Worm (Caenorhabditis elegans): ENCODE measurements around the gene par-4.

- TF ChIP-seq K11D2.4 (GFP tag; IDR thresholded peaks at IDR 0.05), result no peak
- TF ChIP-seq dpff-1 (tag; optimal IDR thresholded peaks at IDR 0.05), result no peak
- TF ChIP-seq ama-1 (optimal IDR thresholded peaks at IDR 0.05), result no peak
- no peak for TF ChIP-seq ama-1 (GFP tag; optimal IDR thresholded peaks at IDR 0.05)
- no peak for TF ChIP-seq dpl-1 (GFP tag; optimal IDR thresholded peaks at IDR 0.05)
- no peak for TF ChIP-seq hmg-1.2 (GFP tag; IDR thresholded peaks at IDR 0.05)
- no peak for TF ChIP-seq F39B2.1 (GFP tag; IDR thresholded peaks at IDR 0.05)
- TF ChIP-seq lag-1 (GFP tag; IDR thresholded peaks at IDR 0.05), result no peak
- no peak for TF ChIP-seq F37B4.10 (GFP tag; IDR thresholded peaks at IDR 0.05)
- TF ChIP-seq dox-1 (GFP tag; IDR thresholded peaks at IDR 0.05), result no peak
- TF ChIP-seq Y95B8A.8 (GFP tag; IDR thresholded peaks at IDR 0.05), result no peak
- TF ChIP-seq B0035.1 (tag; optimal IDR thresholded peaks at IDR 0.05), result no peak
- TF ChIP-seq tbp1 (GFP tag; optimal IDR thresholded peaks at IDR 0.05), result no peak
- no peak for TF ChIP-seq F23B12.7 (tag; optimal IDR thresholded peaks at IDR 0.05; ENCODE audit: insufficient read depth)
- no peak for TF ChIP-seq F10E7.11 (tag; optimal IDR thresholded peaks at IDR 0.05)
These were observed 35.9 kb downstream of the par-4 start, which contains the start of gene Y37H2A.7 for ce11 chrV:18134378-18134777.

Measured in whole organism, young adult.